Fruit fly (Drosophila melanogaster) whole organism, embryonic: ENCODE measurements around the gene CG14715.

Source experiments
- Adf1 ChIP-seq: fragments of 200-800 bp; sonication (Bioruptor generic); IDR thresholded peaks from 2 replicates; pipeline ENCODE4 v1.3.6; 2022; ENCODE audit warnings: missing biosample characterization, missing genetic modification characterization
- Awh ChIP-seq: fragments of 200-800 bp; sonication (Bioruptor generic); IDR thresholded peaks from 2 replicates; pipeline ENCODE4, ENCODE4 v1.3.6; 2022; ENCODE audit warnings: missing biosample characterization, missing genetic modification characterization
- BEAF-32 ChIP-seq: fragments of 200-800 bp; sonication (Bioruptor generic); optimal IDR thresholded peaks from 3 replicates; lab custom pipeline; 2017; ENCODE audit warnings: missing biosample characterization, missing genetic modification characterization, mild to moderate bottlenecking, moderate library complexity, missing genetic modification reagents
- CG1024 ChIP-seq: fragments of 200-800 bp; sonication (Bioruptor generic); IDR thresholded peaks from 2 replicates; pipeline ENCODE4 v1.3.6; 2022; ENCODE audit warnings: missing biosample characterization, missing genetic modification characterization
- CG10274 ChIP-seq: fragments of 200-800 bp; sonication (Bioruptor generic); optimal IDR thresholded peaks from 3 replicates; lab custom pipeline; 2017; ENCODE audit warnings: missing biosample characterization, mild to moderate bottlenecking, missing genetic modification characterization
- CG10462 ChIP-seq: fragments of 200-800 bp; sonication (Bioruptor generic); optimal IDR thresholded peaks from 2 replicates; lab custom pipeline; 2016; ENCODE audit warnings: missing biosample characterization, missing genetic modification characterization
- CG11247 ChIP-seq: fragments of 200-800 bp; sonication (Bioruptor generic); IDR thresholded peaks from 2 replicates; pipeline ENCODE4 v1.3.6; 2022; ENCODE audit warnings: missing biosample characterization, missing genetic modification characterization
- CG11695 ChIP-seq: fragments of 200-800 bp; sonication (Bioruptor generic); IDR thresholded peaks from 3 replicates; pipeline ENCODE4 v1.3.6; 2022; ENCODE audit warnings: missing biosample characterization, missing genetic modification characterization
- CG13296 ChIP-seq: fragments of 200-800 bp; sonication (Bioruptor generic); optimal IDR thresholded peaks from 3 replicates; lab custom pipeline; 2018; ENCODE audit warnings: missing biosample characterization, mild to moderate bottlenecking, missing genetic modification characterization
- CG14860 ChIP-seq: fragments of 200-800 bp; sonication (Bioruptor generic); IDR thresholded peaks from 3 replicates; pipeline ENCODE4 v1.3.6; 2022; ENCODE audit warnings: missing biosample characterization, missing genetic modification characterization; ENCODE audit not compliant: partially characterized antibody
- CG1602 ChIP-seq: fragments of 200-800 bp; sonication (Bioruptor generic); optimal IDR thresholded peaks from 3 replicates; lab custom pipeline; 2016; ENCODE audit warnings: missing biosample characterization, missing genetic modification characterization
- CG17361 ChIP-seq: fragments of 200-800 bp; sonication (Bioruptor generic); IDR thresholded peaks from 3 replicates; pipeline ENCODE4 v1.3.6; 2022; ENCODE audit warnings: missing biosample characterization, missing genetic modification characterization
- CG18262 ChIP-seq: fragments of 200-800 bp; optimal IDR thresholded peaks from 3 replicates; lab custom pipeline; 2019; ENCODE audit warnings: missing biosample characterization, mild to moderate bottlenecking, missing genetic modification characterization, moderate library complexity
- CG18619 ChIP-seq: fragments of 200-800 bp; sonication (Bioruptor generic); optimal IDR thresholded peaks from 3 replicates; lab custom pipeline; 2017; ENCODE audit warnings: missing biosample characterization, mild to moderate bottlenecking, missing genetic modification characterization
- CG3726 ChIP-seq: fragments of 200-800 bp; sonication (Bioruptor generic); IDR thresholded peaks from 3 replicates; pipeline ENCODE4, ENCODE4 v1.3.6; 2022; ENCODE audit warnings: missing biosample characterization, missing genetic modification characterization
- CG4820 ChIP-seq: fragments of 200-800 bp; sonication (Bioruptor generic); optimal IDR thresholded peaks from 3 replicates; lab custom pipeline; 2016; ENCODE audit warnings: missing biosample characterization, missing genetic modification characterization
- CG5245 ChIP-seq: fragments of 200-800 bp; sonication (Bioruptor generic); optimal IDR thresholded peaks from 3 replicates; lab custom pipeline; 2016; ENCODE audit warnings: missing biosample characterization, missing genetic modification characterization
- CG6654 ChIP-seq: fragments of 200-800 bp; sonication (Bioruptor generic); optimal IDR thresholded peaks from 2 replicates; lab custom pipeline; 2017; ENCODE audit warnings: missing biosample characterization, mild to moderate bottlenecking, missing genetic modification characterization
- CG8478 ChIP-seq: fragments of >200 bp; optimal IDR thresholded peaks from 2 replicates; lab custom pipeline; 2018
- CG9817 ChIP-seq: fragments of 200-800 bp; sonication (Bioruptor generic); optimal IDR thresholded peaks from 2 replicates; lab custom pipeline; 2018; ENCODE audit warnings: missing biosample characterization, mild to moderate bottlenecking, missing genetic modification characterization, moderate library complexity
- Deaf1 ChIP-seq: fragments of 200-800 bp; optimal IDR thresholded peaks from 3 replicates; lab custom pipeline; 2019; ENCODE audit warnings: missing biosample characterization, mild to moderate bottlenecking, missing genetic modification characterization, moderate library complexity
- ERR ChIP-seq: fragments of 200-800 bp; sonication (Bioruptor generic); optimal IDR thresholded peaks from 2 replicates; lab custom pipeline; 2016; ENCODE audit warnings: missing biosample characterization, missing genetic modification characterization
- Jarid2 ChIP-seq: fragments of 200-800 bp; sonication (Bioruptor generic); optimal IDR thresholded peaks from 3 replicates; lab custom pipeline; 2017; ENCODE audit warnings: mild to moderate bottlenecking, missing biosample characterization, missing genetic modification reagents, missing genetic modification characterization
- MBD-R2 ChIP-seq: fragments of 200-800 bp; sonication (Bioruptor generic); IDR thresholded peaks from 2 replicates; pipeline ENCODE4 v1.3.6; 2022; ENCODE audit warnings: missing biosample characterization, missing genetic modification characterization
- Med ChIP-seq: fragments of 200-800 bp; sonication (Bioruptor generic); peaks from one replicate; lab custom pipeline; 2016; ENCODE audit warnings: missing biosample characterization, missing genetic modification characterization, mild to moderate bottlenecking, inconsistent platforms, moderate library complexity
- Oli ChIP-seq: fragments of 200-800 bp; sonication (Bioruptor generic); optimal IDR thresholded peaks from 2 replicates; lab custom pipeline; 2018; ENCODE audit warnings: missing biosample characterization, mild to moderate bottlenecking, missing genetic modification characterization, moderate library complexity
- PHDP ChIP-seq: fragments of 200-800 bp; sonication (Bioruptor generic); optimal IDR thresholded peaks from 3 replicates; lab custom pipeline; 2018; ENCODE audit warnings: missing biosample characterization, mild to moderate bottlenecking, missing genetic modification characterization, moderate library complexity
- Stat92E ChIP-seq, 3 experiments: fragments of >200 bp in 2 of 3; fragments of 200-800 bp in 1 of 3; sonication (Bioruptor generic) in 1 of 3; optimal IDR thresholded peaks; 2 replicates each; lab custom pipeline; 2017 to 2019; ENCODE audit warnings: missing biosample characterization in 3 of 3, missing genetic modification characterization in 3 of 3, mild to moderate bottlenecking in 1 of 3, moderate library complexity in 1 of 3
- ato ChIP-seq: fragments of 200-800 bp; sonication (Bioruptor generic); IDR thresholded peaks from 2 replicates; pipeline ENCODE4 v1.3.6; 2022; ENCODE audit warnings: missing biosample characterization, missing genetic modification characterization; ENCODE audit not compliant: partially characterized antibody
- bigmax ChIP-seq: fragments of 200-800 bp; sonication (Bioruptor generic); optimal IDR thresholded peaks from 2 replicates; lab custom pipeline; 2018; ENCODE audit warnings: missing biosample characterization, mild to moderate bottlenecking, missing genetic modification characterization
- btn ChIP-seq: fragments of 200-800 bp; sonication (Bioruptor generic); optimal IDR thresholded peaks from 2 replicates; lab custom pipeline; 2016; ENCODE audit warnings: missing biosample characterization, missing genetic modification characterization
- cg ChIP-seq: fragments of 200-800 bp; sonication (Bioruptor generic); optimal IDR thresholded peaks from 3 replicates; lab custom pipeline; 2019; ENCODE audit warnings: missing biosample characterization, mild to moderate bottlenecking, missing genetic modification characterization, moderate library complexity
- chn ChIP-seq: fragments of 200-800 bp; sonication (Bioruptor generic); optimal IDR thresholded peaks from 2 replicates; lab custom pipeline; 2016; ENCODE audit warnings: missing biosample characterization, missing genetic modification characterization
- disco-r ChIP-seq: fragments of 200-800 bp; sonication (Bioruptor generic); optimal IDR thresholded peaks from 2 replicates; lab custom pipeline; 2016; ENCODE audit warnings: missing biosample characterization, missing genetic modification characterization
- dpn ChIP-seq, 2 experiments: fragments of 200-800 bp; sonication (Bioruptor generic); optimal IDR thresholded peaks; 3 replicates each; lab custom pipeline; 2016; ENCODE audit warnings: missing biosample characterization in 2 of 2, missing genetic modification characterization in 2 of 2
- eyg ChIP-seq: fragments of 200-800 bp; sonication (Bioruptor generic); optimal IDR thresholded peaks from 3 replicates; lab custom pipeline; 2016; ENCODE audit warnings: missing biosample characterization, missing genetic modification characterization
- gem ChIP-seq: fragments of 200-800 bp; sonication (Bioruptor generic); optimal IDR thresholded peaks from 2 replicates; lab custom pipeline; 2019; ENCODE audit warnings: missing biosample characterization, mild to moderate bottlenecking, missing genetic modification characterization, moderate library complexity
- grn ChIP-seq: fragments of 200-800 bp; sonication (Bioruptor generic); optimal IDR thresholded peaks from 3 replicates; lab custom pipeline; 2017; ENCODE audit warnings: missing biosample characterization, missing genetic modification characterization
- gsb-n ChIP-seq: fragments of 200-800 bp; sonication (Bioruptor generic); optimal IDR thresholded peaks from 3 replicates; lab custom pipeline; 2018; ENCODE audit warnings: missing biosample characterization, mild to moderate bottlenecking, missing genetic modification characterization
- ham ChIP-seq: fragments of 200-800 bp; sonication (Bioruptor generic); IDR thresholded peaks from 2 replicates; pipeline ENCODE4 v1.3.6; 2022; ENCODE audit warnings: missing biosample characterization, missing genetic modification characterization
- mam ChIP-seq: fragments of 200-800 bp; sonication (Bioruptor generic); optimal IDR thresholded peaks from 3 replicates; lab custom pipeline; 2016; ENCODE audit warnings: missing biosample characterization, missing genetic modification characterization
- row ChIP-seq: fragments of 200-800 bp; sonication (Bioruptor generic); IDR thresholded peaks from 3 replicates; pipeline ENCODE4 v1.3.6; 2022; ENCODE audit warnings: missing biosample characterization, missing genetic modification characterization
- scrt ChIP-seq: fragments of 200-800 bp; sonication (Bioruptor generic); optimal IDR thresholded peaks from 2 replicates; lab custom pipeline; 2018; ENCODE audit warnings: missing biosample characterization, mild to moderate bottlenecking, missing genetic modification characterization, moderate library complexity
- stwl ChIP-seq: fragments of 200-800 bp; sonication (Bioruptor generic); optimal IDR thresholded peaks from 3 replicates; lab custom pipeline; 2018; ENCODE audit warnings: missing biosample characterization, mild to moderate bottlenecking, missing genetic modification characterization, moderate library complexity
- tll ChIP-seq, 2 experiments: fragments of 200-800 bp in 1 of 2; fragments of >200 bp in 1 of 2; sonication (Bioruptor generic) in 1 of 2; optimal IDR thresholded peaks; 2 replicates each; lab custom pipeline; 2017 to 2019; ENCODE audit warnings: missing biosample characterization in 2 of 2, missing genetic modification characterization in 2 of 2, mild to moderate bottlenecking in 1 of 2, moderate library complexity in 1 of 2
- twi ChIP-seq: fragments of 200-800 bp; optimal IDR thresholded peaks from 2 replicates; lab custom pipeline; 2019; ENCODE audit warnings: missing biosample characterization, mild to moderate bottlenecking, missing genetic modification characterization, moderate library complexity
- wor ChIP-seq: fragments of 200-800 bp; sonication (Bioruptor generic); IDR thresholded peaks from 2 replicates; pipeline ENCODE4 v1.3.6; 2022; ENCODE audit warnings: missing biosample characterization, missing genetic modification characterization
- zen ChIP-seq: fragments of 200-800 bp; sonication (Bioruptor generic); optimal IDR thresholded peaks from 3 replicates; lab custom pipeline; 2018; ENCODE audit warnings: missing biosample characterization, mild to moderate bottlenecking, missing genetic modification characterization, moderate library complexity
- zfh1 ChIP-seq: fragments of 200-800 bp; sonication (Bioruptor generic); IDR thresholded peaks from 3 replicates; pipeline ENCODE4 v1.3.6; 2022; ENCODE audit warnings: missing biosample characterization, missing genetic modification characterization

The CG14715 gene

DNA sequence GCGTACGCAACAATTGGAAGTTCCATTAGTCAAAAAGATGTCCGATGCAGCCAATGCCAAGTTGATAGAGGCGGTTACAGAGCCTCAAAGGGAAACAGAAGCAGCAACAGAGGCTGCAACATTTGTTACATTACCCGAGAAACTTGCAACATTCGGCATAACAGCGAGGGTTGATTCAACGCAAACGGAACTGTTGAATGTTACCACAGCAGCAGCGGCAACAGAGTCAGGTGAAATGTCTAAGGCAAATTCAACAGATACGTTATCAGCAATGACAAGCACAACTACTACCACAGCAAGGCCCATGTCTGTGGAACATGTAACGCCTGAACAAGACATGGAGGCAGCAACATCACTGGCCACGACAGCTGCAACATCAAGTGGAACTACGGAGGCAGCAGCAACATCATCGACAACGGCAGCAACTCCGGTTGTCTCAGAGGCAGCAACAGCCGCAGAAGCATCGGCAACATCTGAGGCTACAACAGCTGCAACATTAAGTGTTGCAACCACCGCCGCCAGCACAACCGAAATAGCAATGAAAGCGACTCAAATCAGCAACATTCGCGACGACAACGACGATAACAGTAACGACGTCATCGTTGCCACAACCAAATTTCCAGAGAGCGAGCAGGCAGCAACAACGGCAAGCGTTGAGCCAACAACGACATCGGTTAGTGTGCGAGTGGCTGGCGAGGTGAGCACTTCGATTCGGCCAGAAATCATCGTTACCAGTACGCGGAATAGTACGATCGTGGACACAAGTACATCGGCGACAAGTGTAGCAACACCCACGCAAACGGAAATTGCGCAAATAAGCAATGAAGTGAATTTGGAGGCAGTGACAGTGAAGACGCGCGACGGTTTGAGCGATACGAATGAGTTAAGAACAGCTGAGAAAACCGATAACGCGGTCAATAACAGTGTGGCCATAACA, 4.7 kb upstream of the CG14715 start (continued):
- no peak for TF ChIP-seq Awh (GFP tag; lab: Robert Waterston, UW)
- peak; percentile 6 for TF ChIP-seq cg
- no peak for TF ChIP-seq scrt (GFP tag; lab: Kevin White, UChicago)
- no peak for TF ChIP-seq Stat92E (GFP tag; optimal IDR thresholded peaks at IDR 0.05; lab: Kevin White, UChicago)
- TF ChIP-seq chn (GFP tag; lab: Kevin White, UChicago): no peak
- TF ChIP-seq grn (GFP tag; lab: Kevin White, UChicago): no peak
- TF ChIP-seq ham (GFP tag; lab: Robert Waterston, UW): no peak
- TF ChIP-seq btn (GFP tag; lab: Kevin White, UChicago): no peak
- no peak for TF ChIP-seq CG8478 (lab: Kevin White, UChicago)
- no peak for TF ChIP-seq MBD-R2 (GFP tag; lab: Robert Waterston, UW)
- no peak for TF ChIP-seq tll (GFP tag; optimal IDR thresholded peaks at IDR 0.05; lab: Kevin White, UChicago)
- no peak for TF ChIP-seq Oli (tag; lab: Kevin White, UChicago)
- TF ChIP-seq row (GFP tag; lab: Robert Waterston, UW): 0 out of 3 replicates have a peak, but pooled peaks have one; percentile 7
- TF ChIP-seq bigmax (GFP tag; lab: Kevin White, UChicago): no peak
- no peak; the same call in 1 of the 2 replicates for TF ChIP-seq Adf1
- TF ChIP-seq PHDP: no peak
- TF ChIP-seq CG1024 (GFP tag; lab: Robert Waterston, UW): no peak
- TF ChIP-seq CG9817 (tag; lab: Kevin White, UChicago): no peak
- TF ChIP-seq CG1602: no peak
- no peak for TF ChIP-seq stwl (tag; lab: Kevin White, UChicago)
- TF ChIP-seq CG17361 (GFP tag; lab: Robert Waterston, UW): no peak
- peak; percentile 66 for TF ChIP-seq Med (GFP tag; lab: Kevin White, UChicago)
- no peak for TF ChIP-seq mam (GFP tag; lab: Kevin White, UChicago)
- peak; percentile 83 for TF ChIP-seq Deaf1 (tag; lab: Kevin White, UChicago)
- no peak for TF ChIP-seq gem
- TF ChIP-seq CG4820: no peak
- no peak for TF ChIP-seq CG18619 (GFP tag; lab: Kevin White, UChicago)
- peak; percentile 0 for TF ChIP-seq CG13296 (GFP tag; lab: Kevin White, UChicago)
- no peak for TF ChIP-seq CG11247
- TF ChIP-seq zen: no peak
- no peak for TF ChIP-seq dpn (GFP tag; optimal IDR thresholded peaks at IDR 0.05; lab: Kevin White, UChicago)
- TF ChIP-seq CG3726 (GFP tag; lab: Robert Waterston, UW): no peak
- TF ChIP-seq Jarid2 (GFP tag; lab: Kevin White, UChicago): peak; percentile 55
- TF ChIP-seq CG11695 (GFP tag; lab: Robert Waterston, UW): no peak
- TF ChIP-seq CG6654 (GFP tag; lab: Kevin White, UChicago): no peak
- TF ChIP-seq CG5245 (GFP tag; lab: Kevin White, UChicago): no peak
- TF ChIP-seq zfh1: no peak
- TF ChIP-seq ato (GFP tag; lab: Robert Waterston, UW): no peak
- no peak for TF ChIP-seq CG10462
- no peak for TF ChIP-seq BEAF-32
- TF ChIP-seq CG10274: no peak
- TF ChIP-seq gsb-n (tag; lab: Kevin White, UChicago): no peak
- no peak for TF ChIP-seq eyg (GFP tag; lab: Kevin White, UChicago)
- no peak for TF ChIP-seq wor (GFP tag; lab: Robert Waterston, UW)
- TF ChIP-seq disco-r (GFP tag; lab: Kevin White, UChicago): no peak
- no peak for TF ChIP-seq CG14860 (GFP tag; lab: Robert Waterston, UW)
- TF ChIP-seq ERR: no peak
- TF ChIP-seq CG18262 (tag; lab: Kevin White, UChicago): no peak
- TF ChIP-seq twi (tag; lab: Kevin White, UChicago): no peak
